Fruit fly (Drosophila melanogaster): Measurements from ENCODE around the gene Hsc70-4.

The Hsc70-4 gene

dm6 chr3R:15265406-15266040, 23.0 kb downstream of the Hsc70-4 start, which contains the start of gene ATPsynO (continued):
- no peak for TF ChIP-seq E2f1 (GFP tag; IDR thresholded peaks at IDR 0.05)
- peak; percentile 87 for TF ChIP-seq pzg (GFP tag; optimal IDR thresholded peaks at IDR 0.05)
- peak; percentile 22; the same call in 1 of the 2 replicates for TF ChIP-seq CG9932 (GFP tag; IDR thresholded peaks at IDR 0.05)
- no peak for TF ChIP-seq CG1024 (GFP tag; IDR thresholded peaks at IDR 0.05)
- no peak for TF ChIP-seq CG6254 (GFP tag; optimal IDR thresholded peaks at IDR 0.05)
- TF ChIP-seq hth (optimal IDR thresholded peaks at IDR 0.05), result no peak
- TF ChIP-seq Ravus (GFP tag; IDR thresholded peaks at IDR 0.05), result no peak
- TF ChIP-seq dmrt99B (tag; optimal IDR thresholded peaks at IDR 0.05), result no peak
- TF ChIP-seq Camta (GFP tag; optimal IDR thresholded peaks at IDR 0.05), result no peak
- TF ChIP-seq YL-1 (GFP tag; optimal IDR thresholded peaks at IDR 0.05), result peak; percentile 97
- no peak for TF ChIP-seq CG5180 (GFP tag; optimal IDR thresholded peaks at IDR 0.05)
- no peak for TF ChIP-seq CG10274 (GFP tag; optimal IDR thresholded peaks at IDR 0.05)
- TF ChIP-seq NC2β (GFP tag; optimal IDR thresholded peaks at IDR 0.05), result no peak
- TF ChIP-seq CG2889 (GFP tag; IDR thresholded peaks at IDR 0.05), result no peak
- TF ChIP-seq CG10321 (GFP tag; IDR thresholded peaks at IDR 0.05), result no peak
- no peak for TF ChIP-seq luna (GFP tag; optimal IDR thresholded peaks at IDR 0.05)
- TF ChIP-seq bbx (GFP tag; IDR thresholded peaks at IDR 0.05; ENCODE audit: partially characterized antibody), result 0 out of 2 replicates have a peak, but pooled peaks have one; percentile 41
- no peak for TF ChIP-seq CG10147 (GFP tag; optimal IDR thresholded peaks at IDR 0.05)
- peak; percentile 5 for TF ChIP-seq Nf-YB (GFP tag; optimal IDR thresholded peaks at IDR 0.05)
- TF ChIP-seq CG3163 (GFP tag; optimal IDR thresholded peaks at IDR 0.05), result no peak
- TF ChIP-seq Poxn (GFP tag; IDR thresholded peaks at IDR 0.05), result no peak
- no peak for TF ChIP-seq Mad (GFP tag; optimal IDR thresholded peaks at IDR 0.05)
- peak; percentile 0 for TF ChIP-seq CG10979 (tag; optimal IDR thresholded peaks at IDR 0.05)
- no peak for TF ChIP-seq CTCF (GFP tag; optimal IDR thresholded peaks at IDR 0.05)
- TF ChIP-seq CG6765 (GFP tag; optimal IDR thresholded peaks at IDR 0.05), result no peak
- no peak for TF ChIP-seq ind (GFP tag; optimal IDR thresholded peaks at IDR 0.05)
- 0 out of 4 replicates have a peak, but pooled peaks have one; percentile 29 for TF ChIP-seq Dll (GFP tag; IDR thresholded peaks at IDR 0.05; ENCODE audit: partially characterized antibody)
- peak; percentile 72 for TF ChIP-seq CG17912 (GFP tag; optimal IDR thresholded peaks at IDR 0.05)
- TF ChIP-seq CG10654 (GFP tag; optimal IDR thresholded peaks at IDR 0.05), result no peak
- TF ChIP-seq Side (GFP tag; optimal IDR thresholded peaks at IDR 0.05), result no peak
- TF ChIP-seq stwl (tag; optimal IDR thresholded peaks at IDR 0.05), result peak; percentile 80
- peak; percentile 8 for TF ChIP-seq Max (GFP tag; optimal IDR thresholded peaks at IDR 0.05)
- no peak for TF ChIP-seq CG8388 (GFP tag; optimal IDR thresholded peaks at IDR 0.05)
- peak; percentile 12 for TF ChIP-seq CG9797 (GFP tag; optimal IDR thresholded peaks at IDR 0.05)
- TF ChIP-seq CG11560 (tag; IDR thresholded peaks at IDR 0.05), result no peak
- TF ChIP-seq ro (GFP tag; IDR thresholded peaks at IDR 0.05), result no peak
- TF ChIP-seq Hr51 (GFP tag; optimal IDR thresholded peaks at IDR 0.05), result no peak
- no peak for TF ChIP-seq slou (GFP tag; optimal IDR thresholded peaks at IDR 0.05)
- no peak for TF ChIP-seq Doc3 (GFP tag; IDR thresholded peaks at IDR 0.05; ENCODE audit: partially characterized antibody)
- no peak for TF ChIP-seq kay (GFP tag; optimal IDR thresholded peaks at IDR 0.05)
- TF ChIP-seq ATbp (GFP tag; optimal IDR thresholded peaks at IDR 0.05), result no peak
- no peak for TF ChIP-seq CG7745 (tag; optimal IDR thresholded peaks at IDR 0.05)
- no peak for TF ChIP-seq ac (GFP tag; optimal IDR thresholded peaks at IDR 0.05)
- no peak for TF ChIP-seq cg (GFP tag; optimal IDR thresholded peaks at IDR 0.05)
- no peak for TF ChIP-seq CG18599 (GFP tag; optimal IDR thresholded peaks at IDR 0.05)
- peak; percentile 17 for TF ChIP-seq nerfin-1 (tag; optimal IDR thresholded peaks at IDR 0.05)
- TF ChIP-seq crp (GFP tag; optimal IDR thresholded peaks at IDR 0.05), result peak; percentile 8 to 86
- peak; percentile 25 for TF ChIP-seq CG33557 (GFP tag; optimal IDR thresholded peaks at IDR 0.05)
- TF ChIP-seq NfI (GFP tag; optimal IDR thresholded peaks at IDR 0.05), result peak; percentile 29
- TF ChIP-seq nau (GFP tag; optimal IDR thresholded peaks at IDR 0.05), result no peak
